Fruit fly (Drosophila melanogaster): Measurements from ENCODE around the gene Ptp10D.

Ptp10D gene

dm6 chrX:11704929-11705612 lies 83.3 kb downstream of the Ptp10D start, which contains the start of gene CG2444:
Gene CG2444 (minus strand): TSS chrX:11705300.
- no peak for TF ChIP-seq CG8478 (optimal IDR thresholded peaks at IDR 0.05)
- no peak for TF ChIP-seq Dll (optimal IDR thresholded peaks at IDR 0.05)
- TF ChIP-seq usp (GFP tag; optimal IDR thresholded peaks at IDR 0.05): no peak
- TF ChIP-seq EcR (GFP tag; optimal IDR thresholded peaks at IDR 0.05): no peak
- no peak for TF ChIP-seq pan (optimal IDR thresholded peaks at IDR 0.05)
- TF ChIP-seq psq (optimal IDR thresholded peaks at IDR 0.05): no peak

dm6 chrX:11709799-11710720 lies 88.2 kb downstream of the Ptp10D start, which contains the start of gene FucT6:
Gene FucT6 (minus strand): TSS chrX:11709951.
- TF ChIP-seq EcR (GFP tag; optimal IDR thresholded peaks at IDR 0.05) (no peak), Dll (optimal IDR thresholded peaks at IDR 0.05) (no peak), usp (GFP tag; optimal IDR thresholded peaks at IDR 0.05) (no peak), CG8478 (optimal IDR thresholded peaks at IDR 0.05) (no peak), psq (optimal IDR thresholded peaks at IDR 0.05) (no peak), pan (optimal IDR thresholded peaks at IDR 0.05) (no peak)

dm6 chrX:11713808-11714528 lies 92.2 kb downstream of the Ptp10D start:
- peak; percentile 83 for TF ChIP-seq CG8478 (optimal IDR thresholded peaks at IDR 0.05)
- TF ChIP-seq Dll (optimal IDR thresholded peaks at IDR 0.05): peak; percentile 52
- TF ChIP-seq pan (optimal IDR thresholded peaks at IDR 0.05): no peak
- no peak for TF ChIP-seq EcR (GFP tag; optimal IDR thresholded peaks at IDR 0.05)
- TF ChIP-seq psq (optimal IDR thresholded peaks at IDR 0.05): no peak
- TF ChIP-seq usp (GFP tag; optimal IDR thresholded peaks at IDR 0.05): no peak

DNA sequence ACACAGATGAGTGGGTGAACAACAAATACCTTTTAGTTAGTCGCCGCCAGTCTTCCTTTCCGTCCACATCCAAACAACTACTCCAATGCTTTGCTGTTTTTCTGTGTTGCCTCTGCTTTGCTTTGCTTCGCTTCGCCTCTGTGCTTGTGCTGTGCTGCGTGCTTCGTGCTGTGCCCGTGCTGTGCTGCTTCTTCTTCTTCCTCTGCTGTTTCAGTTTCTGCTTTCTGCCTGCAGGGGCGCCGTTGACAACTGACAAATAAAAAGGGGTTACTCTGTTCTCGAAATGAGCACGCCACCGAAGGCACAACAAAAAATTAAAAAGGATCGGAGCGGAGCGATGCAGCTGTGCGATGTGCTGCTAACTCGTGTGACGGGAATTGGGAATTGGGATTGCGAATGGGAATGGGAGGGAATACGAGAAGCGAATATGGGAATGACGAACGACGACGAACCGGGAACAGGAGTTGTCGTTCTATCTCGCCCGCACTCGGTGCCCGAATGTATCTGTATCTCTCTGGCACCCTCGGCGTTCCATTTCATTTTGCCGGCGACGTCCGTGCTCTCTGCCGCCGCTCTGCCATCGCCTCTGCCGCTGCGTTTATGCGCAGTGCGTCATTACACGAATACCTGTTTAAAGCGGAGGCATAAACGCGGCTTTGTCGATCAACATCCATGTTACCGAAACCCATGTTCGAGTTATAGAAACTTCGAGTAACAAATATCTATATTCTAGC lies 92.9 kb downstream of the Ptp10D start:
- TF ChIP-seq psq (optimal IDR thresholded peaks at IDR 0.05): peak; percentile 13
- TF ChIP-seq EcR (GFP tag; optimal IDR thresholded peaks at IDR 0.05): no peak

DNA sequence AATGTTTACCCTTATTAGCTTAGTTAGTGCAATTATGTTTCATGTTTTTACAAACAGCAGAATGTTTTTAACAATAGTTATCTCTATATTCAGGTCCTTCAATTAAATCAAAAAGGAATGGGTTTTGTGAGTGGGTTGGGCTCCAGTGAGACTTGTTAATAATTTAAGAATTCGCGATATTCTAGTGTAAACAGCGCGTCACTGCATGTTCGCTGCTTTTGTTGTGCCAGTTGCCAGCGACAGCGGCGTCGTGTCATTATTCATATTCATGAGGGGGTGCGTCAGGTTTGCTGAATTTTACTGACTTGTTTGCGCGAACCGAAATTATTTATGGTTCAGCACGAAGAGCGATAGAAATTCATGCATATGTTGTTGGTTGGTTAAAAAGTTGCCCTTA lies 93.4 kb downstream of the Ptp10D start, which contains the start of gene Amun:
TSS of gene Amun (minus strand) at position 303 of the 397 bp plus-strand sequence.
- no peak for TF ChIP-seq usp (GFP tag; optimal IDR thresholded peaks at IDR 0.05)
- no peak for TF ChIP-seq psq (optimal IDR thresholded peaks at IDR 0.05)
- TF ChIP-seq CG8478 (optimal IDR thresholded peaks at IDR 0.05): no peak
- TF ChIP-seq EcR (GFP tag; optimal IDR thresholded peaks at IDR 0.05): no peak
- TF ChIP-seq pan (optimal IDR thresholded peaks at IDR 0.05): no peak
- TF ChIP-seq Dll (optimal IDR thresholded peaks at IDR 0.05): no peak

- no peak for TF ChIP-seq pan (optimal IDR thresholded peaks at IDR 0.05)
These were observed 94.3 kb downstream of the Ptp10D start for dm6 chrX:11715937-11716730.

dm6 chrX:11716731-11717326 lies 95.0 kb downstream of the Ptp10D start, which contains the start of gene prtp:
Gene prtp (plus strand): TSS chrX:11716756.
- TF ChIP-seq pan (optimal IDR thresholded peaks at IDR 0.05) (no peak), psq (optimal IDR thresholded peaks at IDR 0.05) (no peak), EcR (GFP tag; optimal IDR thresholded peaks at IDR 0.05) (no peak), CG8478 (optimal IDR thresholded peaks at IDR 0.05) (no peak), usp (GFP tag; optimal IDR thresholded peaks at IDR 0.05) (no peak), Dll (optimal IDR thresholded peaks at IDR 0.05) (no peak)

DNA sequence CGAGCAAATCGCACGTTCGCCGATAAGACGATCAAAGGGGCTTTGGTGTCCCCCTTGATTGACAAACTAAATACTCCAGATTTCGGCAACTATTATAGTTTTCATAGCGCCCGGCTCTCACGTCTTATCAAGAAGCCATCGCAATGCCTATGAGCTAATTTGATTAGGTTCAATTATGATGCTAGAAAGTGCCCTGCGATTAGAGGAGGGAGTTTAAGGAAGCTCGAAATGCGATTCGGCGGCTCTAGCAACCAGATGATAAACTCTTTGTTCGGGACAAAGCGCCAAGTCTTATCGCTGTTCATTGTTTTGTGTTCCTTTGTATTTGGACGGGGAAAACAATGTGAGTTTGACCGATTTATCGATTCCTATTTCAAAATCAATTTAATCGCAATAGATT lies 96.1 kb downstream of the Ptp10D start:
- TF ChIP-seq EcR (GFP tag; optimal IDR thresholded peaks at IDR 0.05): no peak
- TF ChIP-seq pan (optimal IDR thresholded peaks at IDR 0.05): no peak
- TF ChIP-seq psq (optimal IDR thresholded peaks at IDR 0.05): no peak
- no peak for TF ChIP-seq Dll (optimal IDR thresholded peaks at IDR 0.05)
- TF ChIP-seq usp (GFP tag; optimal IDR thresholded peaks at IDR 0.05): no peak
- TF ChIP-seq CG8478 (optimal IDR thresholded peaks at IDR 0.05): no peak

DNA sequence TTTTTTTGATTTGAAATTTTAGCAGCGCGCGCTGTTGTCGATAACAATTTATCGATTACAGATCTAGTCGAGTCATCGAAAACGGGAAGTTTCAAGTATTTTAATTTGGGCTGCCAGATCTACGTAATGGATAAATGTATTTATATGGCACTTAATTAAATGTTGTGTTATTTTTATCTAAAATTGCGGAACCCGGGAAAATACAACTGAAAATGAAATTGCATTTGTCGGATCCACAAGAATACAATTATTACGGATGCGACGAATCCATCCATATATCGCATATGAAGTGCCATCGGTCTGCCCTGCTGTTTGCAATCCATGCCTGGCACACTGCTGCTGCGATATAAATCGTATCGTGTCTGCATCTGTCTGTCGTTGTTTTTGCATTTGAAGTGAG lies 98.3 kb downstream of the Ptp10D start, which contains the start of gene Tango10:
TSS of gene Tango10 (plus strand) at position 108 of the 400 bp plus-strand sequence.
- TF ChIP-seq CG8478 (optimal IDR thresholded peaks at IDR 0.05) (no peak), usp (GFP tag; optimal IDR thresholded peaks at IDR 0.05) (no peak), Dll (optimal IDR thresholded peaks at IDR 0.05) (no peak), psq (optimal IDR thresholded peaks at IDR 0.05) (no peak), pan (optimal IDR thresholded peaks at IDR 0.05) (no peak)

DNA sequence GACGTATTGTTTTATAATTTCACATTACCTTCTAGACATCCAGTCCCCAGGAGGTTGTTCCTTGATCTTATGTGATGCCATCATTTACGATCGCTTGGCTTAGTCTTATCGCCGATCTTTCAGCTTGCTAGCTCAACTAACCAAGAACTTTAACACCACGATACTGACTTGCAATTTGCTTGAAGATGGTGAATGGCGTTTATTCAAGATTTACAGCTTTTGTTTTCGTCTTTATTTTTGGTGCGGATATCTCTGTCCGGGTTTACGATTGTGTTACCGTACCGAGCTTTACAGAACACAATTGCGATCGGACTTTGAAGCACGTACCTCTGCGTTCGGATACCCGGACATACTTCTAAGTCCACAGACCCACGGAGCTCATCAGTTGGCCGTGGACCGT lies 102.1 kb downstream of the Ptp10D start, which contains the start of gene CG15221:
TSS of gene CG15221 (plus strand) at position 301 of the 400 bp plus-strand sequence.
- TF ChIP-seq CG8478 (optimal IDR thresholded peaks at IDR 0.05) (no peak), Dll (optimal IDR thresholded peaks at IDR 0.05) (no peak), psq (optimal IDR thresholded peaks at IDR 0.05) (no peak), usp (GFP tag; optimal IDR thresholded peaks at IDR 0.05) (no peak), EcR (GFP tag; optimal IDR thresholded peaks at IDR 0.05) (no peak), pan (optimal IDR thresholded peaks at IDR 0.05) (no peak)
